Worm (Caenorhabditis elegans) whole organism, mixed stage, embryonic: ENCODE data around the gene Y6G8.14.

Experiments
- elt-1 ChIP-seq: sonication (generic microtip); optimal IDR thresholded peaks from 2 replicates; lab custom pipeline; 2017; ENCODE audit warnings: missing genetic modification characterization, mild to moderate bottlenecking, missing compliant biosample characterization, antibody characterized with exemption, moderate library complexity, borderline replicate concordance; ENCODE audit not compliant: insufficient read depth
- lin-13 ChIP-seq: fragments of 150-350 bp; optimal IDR thresholded peaks from 2 replicates; lab custom pipeline; 2014; ENCODE audit warnings: missing biosample characterization, missing genetic modification characterization
- lsy-2 ChIP-seq: fragments of 150-350 bp; optimal IDR thresholded peaks from 2 replicates; lab custom pipeline; 2014; ENCODE audit warnings: missing biosample characterization, missing genetic modification characterization
- unc-39 ChIP-seq: fragments of 150-350 bp; optimal IDR thresholded peaks from 2 replicates; lab custom pipeline; 2014; ENCODE audit warnings: missing biosample characterization, missing genetic modification characterization
- ztf-11 ChIP-seq: fragments of 150-350 bp; optimal IDR thresholded peaks from 2 replicates; lab custom pipeline; 2014; ENCODE audit warnings: missing biosample characterization, missing genetic modification characterization

- no peak for TF ChIP-seq elt-1
- TF ChIP-seq lsy-2, result no peak
- no peak for TF ChIP-seq unc-39 (tag; lab: Kevin White, UChicago)
- TF ChIP-seq ztf-11 (tag; lab: Kevin White, UChicago), result no peak
- TF ChIP-seq lin-13, result no peak
These were observed 34.1 kb downstream of the Y6G8.14 start for ce11 chrV:17580017-17580416.
